Fruit fly (Drosophila melanogaster): ENCODE measurements around the gene Cp38.
A peak's percentile ranks its signal among the peaks of the same experiment; 100 is the strongest.

dm6 chrX:8461147-8461546 is 20.5 kb upstream of the Cp38 start, which contains the start of gene Es2:
- no peak for TF ChIP-seq Hand (GFP tag; optimal IDR thresholded peaks at IDR 0.05)
- TF ChIP-seq bowl (GFP tag; IDR thresholded peaks at IDR 0.05), result no peak
- no peak for TF ChIP-seq repo (GFP tag; optimal IDR thresholded peaks at IDR 0.05)
- no peak for TF ChIP-seq twi (tag; optimal IDR thresholded peaks at IDR 0.05)
- no peak for TF ChIP-seq CG11560 (tag; IDR thresholded peaks at IDR 0.05)
- TF ChIP-seq CG6854 (GFP tag; optimal IDR thresholded peaks at IDR 0.05), result no peak
- TF ChIP-seq gfzf (GFP tag; optimal IDR thresholded peaks at IDR 0.05), result peak; percentile 64
- no peak for TF ChIP-seq Side (GFP tag; optimal IDR thresholded peaks at IDR 0.05)
- TF ChIP-seq CG5180 (GFP tag; optimal IDR thresholded peaks at IDR 0.05), result no peak
- TF ChIP-seq ara (GFP tag; IDR thresholded peaks at IDR 0.05), result no peak
